Fruit fly (Drosophila melanogaster) whole organism, adult: Measurements from ENCODE around the gene CG34276.
"Not testable (repeated sequence)": the region's sequence is repeated elsewhere in the genome, so short reads cannot be mapped to it uniquely, and the experiment has no call there.

ENCODE experiments used
- CG33017 ChIP-seq: fragments of 200-800 bp; sonication (Bioruptor generic); optimal IDR thresholded peaks from 2 replicates; lab custom pipeline; 2018; ENCODE audit warnings: missing biosample characterization, mild to moderate bottlenecking, missing genetic modification characterization, moderate library complexity
- Clk ChIP-seq: fragments of 200-800 bp; sonication (Bioruptor generic); optimal IDR thresholded peaks from 2 replicates; lab custom pipeline; 2017; ENCODE audit warnings: missing biosample characterization, missing genetic modification characterization
- Mnt ChIP-seq: fragments of 200-800 bp; sonication (Bioruptor generic); optimal IDR thresholded peaks from 2 replicates; lab custom pipeline; 2016; ENCODE audit warnings: missing biosample characterization, mild to moderate bottlenecking, missing genetic modification characterization
- cnc ChIP-seq, 2 experiments: fragments of >200 bp; optimal IDR thresholded peaks; 2 replicates each; lab custom pipeline; 2017
- kay ChIP-seq: fragments of 200-800 bp; sonication (Bioruptor generic); peaks from one replicate; lab custom pipeline; 2016; ENCODE audit warnings: missing biosample characterization, missing genetic modification characterization, borderline replicate concordance

DNA sequence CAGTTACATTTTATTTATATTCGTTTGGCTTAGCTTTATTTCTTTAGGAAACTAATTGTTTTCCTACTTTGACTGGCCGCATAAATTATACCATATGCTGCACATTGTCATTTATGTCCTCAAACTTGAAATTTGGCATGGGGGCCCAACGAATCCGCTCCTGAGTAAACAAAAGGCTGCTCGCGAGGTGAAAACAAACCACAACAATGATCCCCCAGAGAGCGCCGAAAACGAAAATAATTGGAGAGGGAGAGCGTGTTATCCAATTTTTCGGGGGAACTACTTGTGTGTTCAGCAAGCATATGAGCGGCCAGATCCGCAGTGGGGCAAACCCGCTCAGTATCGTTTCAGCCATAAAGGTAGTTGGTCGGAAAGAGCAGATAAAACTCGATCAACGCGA is 17.3 kb upstream of the CG34276 start, which contains the start of gene EndoU:
- not testable (repeated sequence) for TF ChIP-seq Mnt; CG33017 (tag; lab: Kevin White, UChicago); Clk (GFP tag; lab: Kevin White, UChicago); kay (GFP tag; lab: Kevin White, UChicago); cnc (optimal IDR thresholded peaks at IDR 0.05; lab: Kevin White, UChicago)
